Worm (Caenorhabditis elegans) whole organism, early embryonic: Measurements from ENCODE around the gene sup-36.

Source experiments
- B0310.2 ChIP-seq: sonication (generic microtip); optimal IDR thresholded peaks from 2 replicates; lab custom pipeline; 2016; ENCODE audit warnings: mild to moderate bottlenecking, missing genetic modification characterization, missing compliant biosample characterization
- ama-1 ChIP-seq: fragments of 150-350 bp; optimal IDR thresholded peaks from 2 replicates; lab custom pipeline; 2014
- ceh-13 ChIP-seq: fragments of 200-800 bp; sonication (Bioruptor generic); optimal IDR thresholded peaks from 2 replicates; lab custom pipeline; 2018; ENCODE audit warnings: mild to moderate bottlenecking, missing genetic modification characterization, missing compliant biosample characterization
- ets-7 ChIP-seq: sonication (generic microtip); optimal IDR thresholded peaks from 2 replicates; lab custom pipeline; 2016; ENCODE audit warnings: missing genotype, missing genetic modification characterization, missing compliant biosample characterization
- hmbx-1 ChIP-seq: sonication (generic microtip); optimal IDR thresholded peaks from 2 replicates; lab custom pipeline; 2016; ENCODE audit warnings: mild to moderate bottlenecking, missing genetic modification characterization, missing compliant biosample characterization
- pes-1 ChIP-seq: fragments of 200-800 bp; sonication (Bioruptor generic); IDR thresholded peaks from 2 replicates; pipeline ENCODE4 v1.3.6; 2022; ENCODE audit warnings: missing genetic modification reagents, missing genetic modification characterization, missing compliant biosample characterization
- sea-1 ChIP-seq: fragments of 200-800 bp; sonication (Bioruptor generic); conservative IDR thresholded peaks from 2 replicates; pipeline ENCODE4 v1.3.6; 2022; ENCODE audit warnings: missing genetic modification characterization, missing compliant biosample characterization
- tbx-11 ChIP-seq: fragments of 200-800 bp; sonication (Bioruptor generic); IDR thresholded peaks from 2 replicates; pipeline ENCODE4 v1.3.6; 2022; ENCODE audit warnings: missing genetic modification characterization, missing compliant biosample characterization
- tbx-37 ChIP-seq: fragments of 200-800 bp; sonication (Bioruptor generic); conservative IDR thresholded peaks from 2 replicates; pipeline ENCODE4 v1.3.6; 2022; ENCODE audit warnings: missing genetic modification reagents, missing genetic modification characterization, missing compliant biosample characterization

ce11 chrIV:6554865-6555264 is 46.6 kb upstream of the sup-36 start:
- TF ChIP-seq pes-1 (GFP tag; lab: Robert Waterston, UW) = no peak
- TF ChIP-seq hmbx-1 (tag; lab: Kevin White, UChicago) = no peak
- no peak for TF ChIP-seq tbx-11 (GFP tag; lab: Robert Waterston, UW)
- TF ChIP-seq tbx-37 = no peak
- TF ChIP-seq ceh-13 (GFP tag; lab: Kevin White, UChicago) = no peak
- no peak for TF ChIP-seq ama-1
- no peak for TF ChIP-seq sea-1 (GFP tag; lab: Robert Waterston, UW)
- no peak for TF ChIP-seq B0310.2
- TF ChIP-seq ets-7 = no peak
